Worm (Caenorhabditis elegans): ENCODE data around the gene ZK402.1.
A peak's percentile ranks its signal among the peaks of the same experiment; 100 is the strongest.
"Not testable (repeated sequence)": the region's sequence is repeated elsewhere in the genome, so short reads cannot be mapped to it uniquely, and the experiment has no call there.

Gene ZK402.1

DNA sequence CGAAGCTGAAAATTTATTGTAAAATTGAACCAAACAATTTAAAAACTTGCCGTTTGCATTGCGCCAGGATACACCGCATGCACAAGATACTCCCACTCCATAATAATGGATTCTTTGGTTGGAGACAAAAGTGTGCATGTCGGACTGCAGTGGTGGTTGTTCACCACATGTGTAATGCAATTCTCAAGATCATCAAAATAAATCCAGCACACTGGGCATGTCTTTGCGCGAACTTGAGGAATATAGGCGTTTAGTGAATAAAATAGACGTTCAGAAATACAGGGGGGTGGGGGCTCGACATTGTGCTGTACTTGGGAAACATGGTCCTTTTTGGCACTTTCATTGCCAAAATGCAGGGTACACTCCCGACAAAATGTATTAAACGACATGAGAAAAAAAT is 22.4 kb downstream of the ZK402.1 start, which contains the start of gene F19G12.11:
Gene F19G12.11, minus strand, starts transcription at position 101 of the 400 bp plus-strand sequence.
- TF ChIP-seq ceh-30 (tag; optimal IDR thresholded peaks at IDR 0.05) (no peak), syd-9 (tag; optimal IDR thresholded peaks at IDR 0.05) (no peak), tbx-7 (tag; optimal IDR thresholded peaks at IDR 0.05) (no peak), che-1 (tag; optimal IDR thresholded peaks at IDR 0.05) (no peak), K09A11.1 (tag; optimal IDR thresholded peaks at IDR 0.05; ENCODE audit: insufficient read depth) (no peak), Y22D7AL.16 (tag; optimal IDR thresholded peaks at IDR 0.05) (no peak), fkh-10 (GFP tag; optimal IDR thresholded peaks at IDR 0.05) (no peak)

DNA sequence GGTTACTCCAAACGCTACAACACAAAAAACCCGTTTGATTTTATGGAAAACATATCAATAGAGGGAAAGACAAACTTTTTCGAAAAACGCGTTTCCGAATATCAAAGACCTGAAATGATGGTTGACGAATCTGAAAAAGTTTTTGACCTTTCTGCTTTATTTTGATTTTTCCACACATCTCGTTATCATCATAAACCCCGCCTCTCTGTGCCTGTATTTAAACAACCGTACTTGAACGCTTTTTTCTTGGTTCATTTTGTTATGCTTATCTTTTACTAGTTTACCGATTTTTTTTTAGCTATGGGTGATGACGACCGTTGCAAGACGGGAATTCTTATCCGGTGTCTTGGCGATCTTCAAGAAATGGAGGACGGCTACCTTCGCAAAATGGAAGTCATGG is 26.6 kb downstream of the ZK402.1 start, which contains the start of gene F19G12.1:
Gene F19G12.1, plus strand, starts transcription at position 301 of the 400 bp plus-strand sequence.
- TF ChIP-seq madf-2, ceh-2, ceh-24 (tag; optimal IDR thresholded peaks at IDR 0.05): not testable (repeated sequence)

ce11 chrX:1437097-1437496 is 33.0 kb downstream of the ZK402.1 start:
- TF ChIP-seq che-1 (tag; optimal IDR thresholded peaks at IDR 0.05) (no peak), unc-42 (tag; optimal IDR thresholded peaks at IDR 0.05) (peak; percentile 8), pqm-1 (tag; optimal IDR thresholded peaks at IDR 0.05) (no peak), sox-4 (tag; optimal IDR thresholded peaks at IDR 0.05) (no peak), ceh-2 (tag; optimal IDR thresholded peaks at IDR 0.05) (no peak), nfya-1 (tag; optimal IDR thresholded peaks at IDR 0.05) (peak; percentile 27), ets-4 (tag; optimal IDR thresholded peaks at IDR 0.05) (no peak), lin-11 (tag; optimal IDR thresholded peaks at IDR 0.05) (no peak), ceh-6 (GFP tag; optimal IDR thresholded peaks at IDR 0.05) (no peak), hlh-30 (tag; optimal IDR thresholded peaks at IDR 0.05; ENCODE audit: insufficient read depth) (no peak), sdc-2 (tag; optimal IDR thresholded peaks at IDR 0.05) (peak; percentile 97), nhr-232 (tag; optimal IDR thresholded peaks at IDR 0.05) (no peak), pat-9 (tag; optimal IDR thresholded peaks at IDR 0.05) (no peak), K02D7.2 (tag; optimal IDR thresholded peaks at IDR 0.05) (no peak), ttx-3 (tag; optimal IDR thresholded peaks at IDR 0.05) (no peak), madf-2 (tag; optimal IDR thresholded peaks at IDR 0.05) (no peak)

DNA sequence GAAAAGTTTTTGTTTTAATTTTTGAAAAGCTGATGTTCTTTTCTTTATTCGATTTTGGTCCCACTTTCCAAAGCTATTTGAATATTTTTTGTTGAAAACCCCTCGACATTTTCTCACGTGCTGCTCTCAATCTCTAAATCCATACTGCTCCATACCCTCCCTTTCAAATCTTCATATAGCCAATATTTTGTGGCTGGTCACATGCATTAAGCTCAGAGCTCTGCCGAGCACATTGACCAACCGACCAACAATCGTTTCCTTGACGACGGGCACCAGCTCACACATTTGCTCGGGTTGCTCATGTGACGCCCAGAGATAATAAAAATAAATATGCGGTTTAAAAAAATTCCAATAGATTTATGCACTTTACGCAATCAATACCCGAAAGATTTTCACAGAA is 34.9 kb downstream of the ZK402.1 start:
- TF ChIP-seq dve-1 (tag; optimal IDR thresholded peaks at IDR 0.05): no peak
- no peak for TF ChIP-seq fax-1 (tag; optimal IDR thresholded peaks at IDR 0.05)
- TF ChIP-seq ceh-24 (tag; optimal IDR thresholded peaks at IDR 0.05): no peak
- TF ChIP-seq unc-86 (tag; optimal IDR thresholded peaks at IDR 0.05): no peak
- TF ChIP-seq nfya-1 (tag; optimal IDR thresholded peaks at IDR 0.05): peak; percentile 5
- TF ChIP-seq hlh-6 (tag; optimal IDR thresholded peaks at IDR 0.05): no peak
- TF ChIP-seq hlh-8 (tag; optimal IDR thresholded peaks at IDR 0.05): no peak
- no peak for TF ChIP-seq ceh-48 (tag; optimal IDR thresholded peaks at IDR 0.05)
- peak; percentile 96 for TF ChIP-seq sdc-2 (tag; optimal IDR thresholded peaks at IDR 0.05)
- no peak for TF ChIP-seq fkh-10 (GFP tag; optimal IDR thresholded peaks at IDR 0.05)

DNA sequence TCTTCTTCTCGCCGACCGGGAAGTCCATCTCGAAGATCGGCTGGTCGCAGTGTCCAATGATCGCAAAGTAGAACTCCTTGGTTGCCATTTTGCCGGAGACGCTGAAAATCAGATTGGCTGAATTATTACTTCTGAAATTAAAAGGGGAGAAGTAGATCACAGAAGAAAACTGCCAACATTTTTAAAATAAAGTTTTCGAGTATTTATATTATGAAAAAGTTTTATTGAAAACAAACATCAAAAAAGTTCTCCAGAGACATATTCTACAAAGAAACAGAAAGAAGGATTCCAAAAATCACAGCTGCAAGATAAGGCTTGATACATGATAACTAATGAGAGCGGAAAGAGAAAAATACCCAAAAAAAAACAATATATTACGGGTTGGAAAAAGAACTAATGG is 36.1 kb downstream of the ZK402.1 start, which contains the start of gene sedl-1:
Gene sedl-1, minus strand, starts transcription at position 101 of the 400 bp plus-strand sequence.
- TF ChIP-seq ceh-9 (tag; optimal IDR thresholded peaks at IDR 0.05) (no peak), unc-86 (tag; optimal IDR thresholded peaks at IDR 0.05) (no peak), ceh-48 (tag; optimal IDR thresholded peaks at IDR 0.05) (no peak), che-1 (tag; optimal IDR thresholded peaks at IDR 0.05) (no peak), ceh-22 (tag; optimal IDR thresholded peaks at IDR 0.05) (no peak), hlh-30 (tag; optimal IDR thresholded peaks at IDR 0.05; ENCODE audit: insufficient read depth) (no peak), ceh-2 (tag; optimal IDR thresholded peaks at IDR 0.05) (no peak), tbx-7 (tag; optimal IDR thresholded peaks at IDR 0.05) (no peak), pha-4 (tag; optimal IDR thresholded peaks at IDR 0.05) (no peak), hlh-15 (tag; optimal IDR thresholded peaks at IDR 0.05) (no peak), hlh-13 (GFP tag; optimal IDR thresholded peaks at IDR 0.05) (no peak), ceh-19 (GFP tag; optimal IDR thresholded peaks at IDR 0.05) (no peak), nfya-1 (tag; optimal IDR thresholded peaks at IDR 0.05) (no peak), ets-4 (tag; optimal IDR thresholded peaks at IDR 0.05) (no peak), elt-2 (tag; optimal IDR thresholded peaks at IDR 0.05) (no peak), tbx-2 (tag; optimal IDR thresholded peaks at IDR 0.05) (no peak)

Measured in whole organism, late embryonic.